Fruit fly (Drosophila melanogaster): ENCODE results near the gene CG42588.

Gene CG42588

DNA sequence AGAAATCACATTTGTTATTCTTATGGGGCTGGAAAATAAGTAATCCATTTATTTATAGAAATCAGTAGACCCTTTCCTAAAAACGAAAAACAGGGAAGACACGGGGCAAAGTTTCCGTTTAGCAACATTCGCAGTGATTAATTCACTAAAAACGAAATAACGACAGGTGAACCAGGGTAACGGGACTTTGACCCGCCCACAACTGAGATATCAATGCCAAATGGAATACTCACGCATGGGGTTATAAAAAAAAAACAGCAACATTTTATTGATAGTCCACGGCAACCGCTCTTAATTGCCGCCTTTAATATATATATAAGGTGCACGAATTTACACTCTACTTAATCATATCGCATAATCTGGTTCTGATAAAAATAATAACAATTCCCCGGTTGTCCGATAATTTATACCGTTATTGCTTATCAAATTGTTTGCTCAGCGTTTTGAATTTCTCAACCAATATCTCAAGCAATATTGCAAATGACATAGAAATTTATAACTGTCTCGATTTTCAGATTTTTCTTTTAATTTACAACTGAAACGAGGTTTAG is 22.3 kb upstream of the CG42588 start (continued):
- TF ChIP-seq knrl (GFP tag; IDR thresholded peaks at IDR 0.05; ENCODE audit: partially characterized antibody) (no peak), zfh2 (GFP tag; optimal IDR thresholded peaks at IDR 0.05) (no peak), Dad (GFP tag; optimal IDR thresholded peaks at IDR 0.05) (no peak), Gug (GFP tag; IDR thresholded peaks at IDR 0.05) (no peak), grn (GFP tag; optimal IDR thresholded peaks at IDR 0.05) (peak; percentile 56), crp (GFP tag; optimal IDR thresholded peaks at IDR 0.05) (no peak), Poxn (GFP tag; IDR thresholded peaks at IDR 0.05) (no peak), zen2 (GFP tag; IDR thresholded peaks at IDR 0.05; ENCODE audit: partially characterized antibody) (no peak), CG7357 (GFP tag; IDR thresholded peaks at IDR 0.05) (no peak), CG9797 (GFP tag; optimal IDR thresholded peaks at IDR 0.05) (no peak), ham (GFP tag; IDR thresholded peaks at IDR 0.05) (no peak), gro (GFP tag; optimal IDR thresholded peaks at IDR 0.05) (no peak), CG17186 (GFP tag; optimal IDR thresholded peaks at IDR 0.05) (no peak), Vsx1 (GFP tag; optimal IDR thresholded peaks at IDR 0.05) (no peak), mirr (GFP tag; optimal IDR thresholded peaks at IDR 0.05) (peak; percentile 73), Fer2 (tag; optimal IDR thresholded peaks at IDR 0.05) (no peak), E2f1 (GFP tag; IDR thresholded peaks at IDR 0.05) (no peak), CG8924 (tag; optimal IDR thresholded peaks at IDR 0.05) (no peak), nerfin-1 (tag; optimal IDR thresholded peaks at IDR 0.05) (no peak), Gsc (GFP tag; IDR thresholded peaks at IDR 0.05) (no peak), CG6654 (GFP tag; optimal IDR thresholded peaks at IDR 0.05) (no peak), CG2129 (GFP tag; IDR thresholded peaks at IDR 0.05; ENCODE audit: partially characterized antibody) (no peak), Doc3 (GFP tag; IDR thresholded peaks at IDR 0.05; ENCODE audit: partially characterized antibody) (no peak), trh (GFP tag; optimal IDR thresholded peaks at IDR 0.05) (no peak), exex (tag; optimal IDR thresholded peaks at IDR 0.05) (peak; percentile 94), HLHmδ (GFP tag; optimal IDR thresholded peaks at IDR 0.05) (no peak), CG43689 (GFP tag; IDR thresholded peaks at IDR 0.05) (no peak), CG4730 (GFP tag; IDR thresholded peaks at IDR 0.05) (no peak), CG14965 (GFP tag; optimal IDR thresholded peaks at IDR 0.05; ENCODE audit: borderline replicate concordance) (no peak), CG4424 (GFP tag; optimal IDR thresholded peaks at IDR 0.05) (no peak), Taf1 (GFP tag; IDR thresholded peaks at IDR 0.05) (no peak), disco-r (GFP tag; optimal IDR thresholded peaks at IDR 0.05) (no peak), bcd (GFP tag; optimal IDR thresholded peaks at IDR 0.05) (no peak), Atf3 (GFP tag; optimal IDR thresholded peaks at IDR 0.05) (no peak), CG30403 (GFP tag; optimal IDR thresholded peaks at IDR 0.05) (no peak), CG10267 (tag; optimal IDR thresholded peaks at IDR 0.05) (no peak), CG17568 (GFP tag; optimal IDR thresholded peaks at IDR 0.05) (no peak), CG34376 (GFP tag; optimal IDR thresholded peaks at IDR 0.05) (peak; percentile 90), br (optimal IDR thresholded peaks at IDR 0.05) (no peak), CG31224 (GFP tag; IDR thresholded peaks at IDR 0.05) (no peak), Deaf1 (tag; optimal IDR thresholded peaks at IDR 0.05) (no peak), HmgZ (tag; optimal IDR thresholded peaks at IDR 0.05) (no peak), CG4617 (GFP tag; optimal IDR thresholded peaks at IDR 0.05; ENCODE audit: borderline replicate concordance) (no peak)
